Worm (Caenorhabditis elegans) whole organism, early embryonic: ENCODE measurements around the gene C06A1.3.

Source experiments
- F13C5.2 ChIP-seq: sonication (generic microtip); optimal IDR thresholded peaks from 2 replicates; lab custom pipeline; 2017; ENCODE audit warnings: mild to moderate bottlenecking, missing genetic modification characterization, inconsistent platforms, missing compliant biosample characterization
- ama-1 ChIP-seq: fragments of 150-350 bp; optimal IDR thresholded peaks from 2 replicates; lab custom pipeline; 2014
- ceh-36 ChIP-seq: sonication (generic microtip); optimal IDR thresholded peaks from 2 replicates; lab custom pipeline; 2016; ENCODE audit warnings: missing genetic modification characterization, inconsistent platforms, missing compliant biosample characterization
- ets-7 ChIP-seq: sonication (generic microtip); optimal IDR thresholded peaks from 2 replicates; lab custom pipeline; 2016; ENCODE audit warnings: missing genotype, missing genetic modification characterization, missing compliant biosample characterization
- flt-1 ChIP-seq: fragments of 200-800 bp; sonication (Bioruptor generic); IDR thresholded peaks from 2 replicates; pipeline ENCODE4 v1.3.6; 2022; ENCODE audit warnings: missing genetic modification characterization, missing compliant biosample characterization
- hmbx-1 ChIP-seq: sonication (generic microtip); optimal IDR thresholded peaks from 2 replicates; lab custom pipeline; 2016; ENCODE audit warnings: mild to moderate bottlenecking, missing genetic modification characterization, missing compliant biosample characterization
- hnd-1 ChIP-seq: sonication (generic microtip); optimal IDR thresholded peaks from 2 replicates; lab custom pipeline; 2016; ENCODE audit warnings: missing genetic modification characterization, missing compliant biosample characterization
- sea-1 ChIP-seq: fragments of 200-800 bp; sonication (Bioruptor generic); conservative IDR thresholded peaks from 2 replicates; pipeline ENCODE4 v1.3.6; 2022; ENCODE audit warnings: missing genetic modification characterization, missing compliant biosample characterization
- tra-4 ChIP-seq: sonication (generic microtip); optimal IDR thresholded peaks from 2 replicates; lab custom pipeline; 2017; ENCODE audit warnings: missing genetic modification characterization, missing compliant biosample characterization

DNA sequence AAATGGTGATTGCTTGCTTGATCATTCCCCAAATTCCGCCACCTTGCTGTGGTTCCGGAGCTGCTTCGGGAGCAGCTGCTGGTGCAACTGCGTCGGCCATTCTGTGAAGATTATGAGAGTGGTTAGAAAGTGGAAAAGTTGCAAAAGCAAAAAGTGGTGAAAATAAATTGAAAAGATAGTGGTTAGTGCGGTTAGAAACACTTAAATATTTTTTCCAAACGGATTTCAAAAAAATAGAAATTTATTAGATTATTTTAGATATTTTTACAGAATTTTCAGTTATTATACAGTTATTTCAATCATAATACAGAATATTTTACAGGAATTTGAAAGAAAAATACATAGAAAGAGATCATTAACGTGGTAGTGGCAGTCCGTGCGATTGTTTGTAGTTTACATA is 34.5 kb upstream of the C06A1.3 start, which contains the start of gene R166.2:
- TF ChIP-seq hmbx-1 (tag; lab: Kevin White, UChicago) (no peak), flt-1 (GFP tag; lab: Robert Waterston, UW) (no peak), sea-1 (GFP tag; lab: Robert Waterston, UW) (no peak), ama-1 (lab: Kevin White, UChicago) (no peak), hnd-1 (tag; lab: Kevin White, UChicago) (no peak), ceh-36 (no peak), F13C5.2 (tag; lab: Kevin White, UChicago) (no peak), tra-4 (tag; lab: Kevin White, UChicago) (no peak), ets-7 (tag; lab: Kevin White, UChicago) (no peak)
